Worm (Caenorhabditis elegans): ENCODE data around the gene kqt-1.

The kqt-1 gene

DNA sequence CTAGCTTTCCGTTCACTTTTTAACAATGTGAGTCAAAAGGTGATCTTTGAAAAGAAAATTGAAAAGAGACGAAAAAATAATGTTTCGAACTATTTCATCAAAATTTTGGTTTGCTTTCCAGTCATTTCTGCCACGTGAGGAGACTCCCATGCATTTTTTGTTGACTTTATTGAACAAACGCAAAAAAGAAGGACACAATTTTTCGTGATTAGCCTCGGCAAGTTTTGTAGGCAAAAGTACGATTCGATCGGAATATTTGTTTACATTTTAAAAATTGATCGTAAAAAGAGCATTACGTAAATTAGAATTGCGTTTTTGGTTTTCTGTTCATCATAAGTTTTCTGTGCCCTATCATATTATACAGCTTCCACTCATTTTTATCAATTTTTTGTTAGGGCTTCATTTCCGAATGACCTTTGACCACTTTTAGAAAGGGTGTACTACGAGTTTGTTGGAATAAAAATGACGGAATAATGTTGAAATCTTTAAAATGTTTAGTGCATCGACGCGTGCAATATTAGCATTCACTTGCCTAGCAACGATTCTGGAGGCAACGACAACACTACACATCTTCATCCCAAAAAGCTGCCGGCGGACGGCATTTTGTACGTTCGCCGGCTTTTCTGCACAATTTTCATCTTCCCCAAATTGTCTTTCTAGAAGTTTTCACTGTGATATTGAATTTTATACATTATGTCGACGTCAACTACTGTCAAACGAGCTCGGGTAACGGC, 26.3 kb downstream of the kqt-1 start, which contains the start of gene C56E10.3:
Gene C56E10.3, plus strand, starts transcription at position 684 of the 734 bp plus-strand sequence.
- TF ChIP-seq tbx-37 (GFP tag; conservative IDR thresholded peaks at IDR 0.05): no peak
- no peak for TF ChIP-seq tbx-11 (GFP tag; IDR thresholded peaks at IDR 0.05)
- no peak for TF ChIP-seq ceh-13 (GFP tag; optimal IDR thresholded peaks at IDR 0.05)
- no peak for TF ChIP-seq B0310.2 (tag; optimal IDR thresholded peaks at IDR 0.05)
- no peak for TF ChIP-seq ets-7 (tag; optimal IDR thresholded peaks at IDR 0.05)

ce11 chrX:6646387-6647061, 27.7 kb downstream of the kqt-1 start:
- no peak for TF ChIP-seq sea-1 (GFP tag; conservative IDR thresholded peaks at IDR 0.05)
- no peak for TF ChIP-seq hnd-1 (tag; optimal IDR thresholded peaks at IDR 0.05)
- no peak for TF ChIP-seq B0310.2 (tag; optimal IDR thresholded peaks at IDR 0.05)
- TF ChIP-seq ama-1 (optimal IDR thresholded peaks at IDR 0.05): no peak
- TF ChIP-seq tbx-37 (GFP tag; conservative IDR thresholded peaks at IDR 0.05): no peak
- TF ChIP-seq ceh-13 (GFP tag; optimal IDR thresholded peaks at IDR 0.05): no peak

DNA sequence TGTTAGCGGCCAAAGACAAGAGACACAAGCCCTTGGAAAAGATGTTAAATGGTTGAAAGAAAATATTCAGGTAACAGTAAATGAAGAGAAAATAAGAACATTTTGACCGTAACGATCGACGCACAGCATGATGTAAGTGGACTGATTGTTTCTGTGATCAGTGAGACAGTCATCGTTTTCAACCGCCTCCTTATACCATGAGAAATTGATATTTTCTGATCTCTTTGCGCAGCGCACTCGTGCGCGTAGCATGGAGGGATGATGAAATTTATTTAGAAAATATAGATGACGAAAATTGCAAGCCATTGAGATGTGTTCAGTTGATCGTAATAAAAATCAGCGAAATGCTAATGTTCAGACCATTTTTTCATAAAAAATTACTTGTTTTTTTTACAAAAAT, 30.8 kb downstream of the kqt-1 start:
- TF ChIP-seq ceh-36 (tag; optimal IDR thresholded peaks at IDR 0.05): no peak

DNA sequence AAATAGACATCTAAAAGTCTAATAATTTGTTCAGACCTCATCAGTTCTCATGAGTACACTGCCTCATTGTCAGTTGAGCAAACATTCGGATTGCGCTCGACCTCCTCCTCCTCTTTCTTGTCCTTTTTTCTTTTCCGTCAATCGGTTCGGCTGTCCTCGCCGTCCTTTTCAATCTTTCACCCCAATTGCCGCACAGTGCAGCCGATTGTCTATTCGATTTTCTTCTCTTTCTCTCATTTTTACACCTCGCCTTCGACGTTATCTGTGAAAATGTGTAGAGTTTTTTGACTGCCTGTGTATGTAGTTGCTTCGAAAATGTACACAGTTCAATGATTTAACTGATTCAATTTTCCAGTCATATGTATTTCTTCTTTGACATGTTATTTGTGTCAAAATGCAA, 34.4 kb downstream of the kqt-1 start:
- TF ChIP-seq pes-1 (GFP tag; IDR thresholded peaks at IDR 0.05) (no peak), tra-4 (tag; optimal IDR thresholded peaks at IDR 0.05) (no peak), ceh-13 (GFP tag; optimal IDR thresholded peaks at IDR 0.05) (no peak), B0310.2 (tag; optimal IDR thresholded peaks at IDR 0.05) (no peak), ceh-36 (tag; optimal IDR thresholded peaks at IDR 0.05) (no peak), F13C5.2 (tag; optimal IDR thresholded peaks at IDR 0.05) (no peak), flt-1 (GFP tag; IDR thresholded peaks at IDR 0.05) (no peak), scrt-1 (GFP tag; IDR thresholded peaks at IDR 0.05) (no peak), hmbx-1 (tag; optimal IDR thresholded peaks at IDR 0.05) (no peak), sea-1 (GFP tag; conservative IDR thresholded peaks at IDR 0.05) (no peak), tbx-37 (GFP tag; conservative IDR thresholded peaks at IDR 0.05) (no peak), aly-1 (tag; optimal IDR thresholded peaks at IDR 0.05) (no peak), tbx-11 (GFP tag; IDR thresholded peaks at IDR 0.05) (no peak), hmg-4 (GFP tag; optimal IDR thresholded peaks at IDR 0.05) (no peak), ets-7 (tag; optimal IDR thresholded peaks at IDR 0.05) (no peak), ama-1 (optimal IDR thresholded peaks at IDR 0.05) (no peak), hnd-1 (tag; optimal IDR thresholded peaks at IDR 0.05) (no peak)

DNA sequence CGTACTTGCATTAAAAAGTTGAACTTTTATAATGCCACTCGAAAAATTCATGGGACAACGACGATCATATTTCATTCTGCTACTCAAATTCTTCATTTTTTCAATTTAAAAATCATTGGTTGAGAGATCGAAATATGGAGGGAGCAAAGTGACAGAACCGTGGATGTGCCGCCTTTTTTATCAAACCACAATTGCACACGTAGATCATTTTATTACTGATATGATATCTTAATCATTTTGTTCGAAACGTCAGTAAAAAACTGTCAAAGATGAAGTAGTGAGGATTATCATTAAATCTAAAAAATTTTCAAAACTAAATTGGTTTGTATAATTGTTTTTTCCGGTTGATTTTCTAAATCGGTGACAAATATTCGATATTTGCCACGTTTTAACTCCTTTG, 35.3 kb downstream of the kqt-1 start:
- TF ChIP-seq sea-1 (GFP tag; conservative IDR thresholded peaks at IDR 0.05) (no peak), pes-1 (GFP tag; IDR thresholded peaks at IDR 0.05) (no peak), F13C5.2 (tag; optimal IDR thresholded peaks at IDR 0.05) (no peak), tbx-11 (GFP tag; IDR thresholded peaks at IDR 0.05) (no peak), tbx-37 (GFP tag; conservative IDR thresholded peaks at IDR 0.05) (no peak), tra-4 (tag; optimal IDR thresholded peaks at IDR 0.05) (no peak), B0310.2 (tag; optimal IDR thresholded peaks at IDR 0.05) (no peak), ceh-36 (tag; optimal IDR thresholded peaks at IDR 0.05) (no peak), scrt-1 (GFP tag; IDR thresholded peaks at IDR 0.05) (no peak), aly-1 (tag; optimal IDR thresholded peaks at IDR 0.05) (no peak), hmg-4 (GFP tag; optimal IDR thresholded peaks at IDR 0.05) (no peak), ama-1 (optimal IDR thresholded peaks at IDR 0.05) (no peak), hnd-1 (tag; optimal IDR thresholded peaks at IDR 0.05) (no peak), flt-1 (GFP tag; IDR thresholded peaks at IDR 0.05) (no peak), hmbx-1 (tag; optimal IDR thresholded peaks at IDR 0.05) (no peak), ets-7 (tag; optimal IDR thresholded peaks at IDR 0.05) (no peak), ceh-13 (GFP tag; optimal IDR thresholded peaks at IDR 0.05) (no peak)

DNA sequence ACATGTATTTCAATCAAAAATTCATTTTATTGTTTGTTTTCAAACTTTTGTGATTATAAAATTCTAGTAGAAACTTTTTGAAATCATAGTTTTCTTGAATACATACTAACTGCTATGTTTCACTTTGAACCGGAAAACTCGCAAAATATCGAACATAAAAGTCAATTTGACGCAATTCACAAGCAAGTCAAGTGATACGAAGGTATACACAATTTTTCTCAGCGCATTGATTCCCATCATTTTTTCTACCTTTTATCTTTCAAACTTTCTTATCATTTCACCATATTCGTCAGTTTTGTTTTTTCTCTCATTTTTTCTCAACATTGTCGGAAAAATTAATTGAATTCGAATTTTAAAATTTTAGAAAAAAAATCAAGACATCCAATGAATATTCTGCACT, 36.4 kb downstream of the kqt-1 start, which contains the start of gene nhr-173:
Gene nhr-173, plus strand, starts transcription at position 366 of the 400 bp plus-strand sequence.
- TF ChIP-seq tra-4 (tag; optimal IDR thresholded peaks at IDR 0.05) (no peak), tbx-37 (GFP tag; conservative IDR thresholded peaks at IDR 0.05) (no peak), F13C5.2 (tag; optimal IDR thresholded peaks at IDR 0.05) (no peak), scrt-1 (GFP tag; IDR thresholded peaks at IDR 0.05) (no peak), pes-1 (GFP tag; IDR thresholded peaks at IDR 0.05) (no peak), tbx-11 (GFP tag; IDR thresholded peaks at IDR 0.05) (no peak), ceh-13 (GFP tag; optimal IDR thresholded peaks at IDR 0.05) (no peak), sea-1 (GFP tag; conservative IDR thresholded peaks at IDR 0.05) (no peak), aly-1 (tag; optimal IDR thresholded peaks at IDR 0.05) (no peak), flt-1 (GFP tag; IDR thresholded peaks at IDR 0.05) (no peak), ets-7 (tag; optimal IDR thresholded peaks at IDR 0.05) (no peak), hmg-4 (GFP tag; optimal IDR thresholded peaks at IDR 0.05) (no peak)

- TF ChIP-seq aly-1 (tag; optimal IDR thresholded peaks at IDR 0.05): no peak
- no peak for TF ChIP-seq pes-1 (GFP tag; IDR thresholded peaks at IDR 0.05)
- no peak for TF ChIP-seq tbx-37 (GFP tag; conservative IDR thresholded peaks at IDR 0.05)
These were observed 37.4 kb downstream of the kqt-1 start for ce11 chrX:6656251-6656650.

DNA sequence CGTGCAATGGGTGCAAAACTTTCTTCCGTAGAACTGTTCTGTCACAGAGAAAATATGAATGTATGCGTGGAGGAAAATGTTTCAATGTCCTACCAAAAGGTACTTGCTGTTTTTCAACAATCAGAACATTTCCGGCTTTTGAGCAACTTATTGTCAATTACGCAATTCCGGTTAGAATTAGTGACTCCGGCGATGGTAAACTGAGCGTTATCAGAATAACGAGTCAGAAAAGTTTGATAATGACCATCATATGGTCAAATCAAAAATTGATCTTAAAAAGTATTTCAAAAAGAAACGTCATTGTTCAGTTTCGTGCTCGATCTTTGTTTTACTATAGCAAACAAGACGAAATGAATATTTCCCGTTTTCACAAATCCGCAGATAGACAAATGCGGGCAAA, 38.0 kb downstream of the kqt-1 start:
- TF ChIP-seq aly-1 (tag; optimal IDR thresholded peaks at IDR 0.05) (no peak), tbx-11 (GFP tag; IDR thresholded peaks at IDR 0.05) (no peak), sea-1 (GFP tag; conservative IDR thresholded peaks at IDR 0.05) (no peak), ceh-13 (GFP tag; optimal IDR thresholded peaks at IDR 0.05) (no peak), hnd-1 (tag; optimal IDR thresholded peaks at IDR 0.05) (no peak), flt-1 (GFP tag; IDR thresholded peaks at IDR 0.05) (no peak)
